Fruit fly (Drosophila melanogaster) whole organism, embryonic: ENCODE results near the gene Dh31.

Experiments used
- CG10321 ChIP-seq: fragments of 200-800 bp; sonication (Bioruptor generic); IDR thresholded peaks from 2 replicates; pipeline ENCODE4 v1.3.6; 2022; ENCODE audit warnings: missing biosample characterization, missing genetic modification characterization
- CG13424 ChIP-seq: fragments of 200-800 bp; sonication (Bioruptor generic); optimal IDR thresholded peaks from 2 replicates; lab custom pipeline; 2019; ENCODE audit warnings: missing biosample characterization, mild to moderate bottlenecking, missing genetic modification characterization, moderate library complexity
- CG14050 ChIP-seq: fragments of 200-800 bp; sonication (Bioruptor generic); IDR thresholded peaks from 3 replicates; pipeline ENCODE4 v1.3.6; 2022; ENCODE audit warnings: missing biosample characterization, missing genetic modification characterization
- CG14710 ChIP-seq: fragments of 200-800 bp; sonication (Bioruptor generic); optimal IDR thresholded peaks from 3 replicates; lab custom pipeline; 2019; ENCODE audit warnings: missing biosample characterization, mild to moderate bottlenecking, missing genetic modification characterization, moderate library complexity
- CG15696 ChIP-seq: fragments of 200-800 bp; sonication (Bioruptor generic); optimal IDR thresholded peaks from 2 replicates; lab custom pipeline; 2019; ENCODE audit warnings: missing biosample characterization, mild to moderate bottlenecking, missing genetic modification characterization, moderate library complexity
- CG1602 ChIP-seq: fragments of 200-800 bp; sonication (Bioruptor generic); optimal IDR thresholded peaks from 3 replicates; lab custom pipeline; 2016; ENCODE audit warnings: missing biosample characterization, missing genetic modification characterization
- CG17385 ChIP-seq: fragments of 200-800 bp; sonication (Bioruptor generic); optimal IDR thresholded peaks from 3 replicates; lab custom pipeline; 2018; ENCODE audit warnings: missing biosample characterization, mild to moderate bottlenecking, missing genetic modification characterization
- CG2116 ChIP-seq: fragments of 200-800 bp; sonication (Bioruptor generic); optimal IDR thresholded peaks from 3 replicates; lab custom pipeline; 2018; ENCODE audit warnings: missing biosample characterization, mild to moderate bottlenecking, missing genetic modification characterization
- CG33213 ChIP-seq: fragments of 200-800 bp; sonication (Bioruptor generic); optimal IDR thresholded peaks from 3 replicates; lab custom pipeline; 2016; ENCODE audit warnings: missing biosample characterization, missing genetic modification characterization
- CG3838 ChIP-seq: fragments of 200-800 bp; sonication (Bioruptor generic); optimal IDR thresholded peaks from 3 replicates; lab custom pipeline; 2016; ENCODE audit warnings: missing biosample characterization, missing genetic modification characterization
- CG4730 ChIP-seq: fragments of 200-800 bp; sonication (Bioruptor generic); IDR thresholded peaks from 2 replicates; pipeline ENCODE4 v1.3.6; 2022; ENCODE audit warnings: missing biosample characterization, missing genetic modification characterization
- CG4854 ChIP-seq: fragments of 200-800 bp; sonication (Bioruptor generic); optimal IDR thresholded peaks from 2 replicates; lab custom pipeline; 2016; ENCODE audit warnings: missing biosample characterization, missing genetic modification characterization, inconsistent platforms
- CG6689 ChIP-seq: fragments of 200-800 bp; sonication (Bioruptor generic); IDR thresholded peaks from 2 replicates; pipeline ENCODE4 v1.3.6; 2022; ENCODE audit warnings: missing biosample characterization, missing genetic modification characterization
- CG8290 ChIP-seq, 3 experiments: fragments of 200-800 bp; sonication (Bioruptor generic); optimal IDR thresholded peaks; 2 replicates each; lab custom pipeline; 2016 to 2019; ENCODE audit warnings: missing biosample characterization in 3 of 3, missing genetic modification characterization in 3 of 3, mild to moderate bottlenecking in 2 of 3, moderate library complexity in 1 of 3
- CG9817 ChIP-seq: fragments of 200-800 bp; sonication (Bioruptor generic); optimal IDR thresholded peaks from 2 replicates; lab custom pipeline; 2018; ENCODE audit warnings: missing biosample characterization, mild to moderate bottlenecking, missing genetic modification characterization, moderate library complexity
- CG9932 ChIP-seq: fragments of 200-800 bp; sonication (Bioruptor generic); IDR thresholded peaks from 2 replicates; pipeline ENCODE4 v1.3.6; 2022; ENCODE audit warnings: missing biosample characterization, missing genetic modification characterization
- CkIIα-i1 ChIP-seq: fragments of 200-800 bp; sonication (Bioruptor generic); IDR thresholded peaks from 2 replicates; pipeline ENCODE4 v1.3.6; 2022; ENCODE audit warnings: missing biosample characterization, missing genetic modification characterization
- CoRest ChIP-seq: fragments of 200-800 bp; sonication (Bioruptor generic); optimal IDR thresholded peaks from 3 replicates; lab custom pipeline; 2018; ENCODE audit warnings: missing biosample characterization, mild to moderate bottlenecking, missing genetic modification characterization, moderate library complexity
- CrebB ChIP-seq: fragments of 200-800 bp; sonication (Bioruptor generic); optimal IDR thresholded peaks from 3 replicates; lab custom pipeline; 2018; ENCODE audit warnings: missing biosample characterization, mild to moderate bottlenecking, missing genetic modification characterization
- Deaf1 ChIP-seq: fragments of 200-800 bp; optimal IDR thresholded peaks from 3 replicates; lab custom pipeline; 2019; ENCODE audit warnings: missing biosample characterization, mild to moderate bottlenecking, missing genetic modification characterization, moderate library complexity
- Doc2 ChIP-seq: fragments of 200-800 bp; sonication (Bioruptor generic); IDR thresholded peaks from 2 replicates; pipeline ENCODE4 v1.3.6; 2022; ENCODE audit warnings: missing biosample characterization, missing genetic modification characterization
- Doc3 ChIP-seq: fragments of 200-800 bp; sonication (Bioruptor generic); IDR thresholded peaks from 3 replicates; pipeline ENCODE4 v1.3.6; 2022; ENCODE audit warnings: missing biosample characterization, missing genetic modification characterization; ENCODE audit not compliant: partially characterized antibody
- Dref ChIP-seq: fragments of 200-800 bp; sonication (Bioruptor generic); IDR thresholded peaks from 2 replicates; pipeline ENCODE4 v1.3.6; 2022; ENCODE audit warnings: missing biosample characterization, missing genetic modification characterization
- E2f1 ChIP-seq: fragments of 200-800 bp; sonication (Bioruptor generic); IDR thresholded peaks from 2 replicates; pipeline ENCODE4 v1.3.6; 2022; ENCODE audit warnings: missing biosample characterization, missing genetic modification characterization
- Eip74EF ChIP-seq, 2 experiments: fragments of 200-800 bp in 1 of 2; fragments of >200 bp in 1 of 2; sonication (Bioruptor generic) in 1 of 2; optimal IDR thresholded peaks; 2 replicates each; lab custom pipeline; 2017 to 2019; ENCODE audit warnings: missing biosample characterization in 2 of 2, missing genetic modification characterization in 2 of 2, mild to moderate bottlenecking in 1 of 2, moderate library complexity in 1 of 2
- Elba2 ChIP-seq: fragments of 200-800 bp; sonication (Bioruptor generic); optimal IDR thresholded peaks from 3 replicates; lab custom pipeline; 2016; ENCODE audit warnings: missing biosample characterization, missing genetic modification characterization
- Ets97D ChIP-seq: fragments of 200-800 bp; sonication (Bioruptor generic); optimal IDR thresholded peaks from 3 replicates; lab custom pipeline; 2016; ENCODE audit warnings: missing biosample characterization, missing genetic modification characterization
- H2.0 ChIP-seq: fragments of 200-800 bp; sonication (Bioruptor generic); IDR thresholded peaks from 2 replicates; pipeline ENCODE4 v1.3.6; 2022; ENCODE audit warnings: missing biosample characterization, missing genetic modification characterization
- HLH54F ChIP-seq: fragments of 200-800 bp; sonication (Bioruptor generic); optimal IDR thresholded peaks from 3 replicates; lab custom pipeline; 2016; ENCODE audit warnings: missing biosample characterization, missing genetic modification characterization
- MTF-1 ChIP-seq: fragments of 200-800 bp; sonication (Bioruptor generic); optimal IDR thresholded peaks from 2 replicates; lab custom pipeline; 2018; ENCODE audit warnings: missing biosample characterization, mild to moderate bottlenecking, missing genetic modification characterization, borderline replicate concordance
- Meics ChIP-seq: fragments of 200-800 bp; sonication (Bioruptor generic); optimal IDR thresholded peaks from 2 replicates; lab custom pipeline; 2017; ENCODE audit warnings: missing biosample characterization, mild to moderate bottlenecking, missing genetic modification characterization
- NfI ChIP-seq: fragments of 200-800 bp; sonication (Bioruptor generic); optimal IDR thresholded peaks from 3 replicates; lab custom pipeline; 2018; ENCODE audit warnings: missing biosample characterization, mild to moderate bottlenecking, missing genetic modification characterization, moderate library complexity
- Poxn ChIP-seq: fragments of 200-800 bp; sonication (Bioruptor generic); IDR thresholded peaks from 2 replicates; pipeline ENCODE4 v1.3.6; 2022; ENCODE audit warnings: missing biosample characterization, missing genetic modification characterization
- btn ChIP-seq: fragments of 200-800 bp; sonication (Bioruptor generic); optimal IDR thresholded peaks from 2 replicates; lab custom pipeline; 2016; ENCODE audit warnings: missing biosample characterization, missing genetic modification characterization
- crol ChIP-seq: fragments of 200-800 bp; sonication (Bioruptor generic); IDR thresholded peaks from 2 replicates; pipeline ENCODE4 v1.3.6; 2022; ENCODE audit warnings: missing biosample characterization, missing genetic modification characterization
- crp ChIP-seq, 2 experiments: fragments of 200-800 bp; sonication (Bioruptor generic); optimal IDR thresholded peaks; 2 replicates in 1 of 2; 3 replicates in 1 of 2; lab custom pipeline; 2017; ENCODE audit warnings: missing biosample characterization in 2 of 2, missing genetic modification characterization in 2 of 2, mild to moderate bottlenecking in 1 of 2, moderate library complexity in 1 of 2
- danr ChIP-seq: fragments of 200-800 bp; sonication (Bioruptor generic); IDR thresholded peaks from 2 replicates; pipeline ENCODE4 v1.3.6; 2022; ENCODE audit warnings: missing biosample characterization, missing genetic modification characterization
- eve ChIP-seq, 2 experiments: fragments of >200 bp; optimal IDR thresholded peaks; 2 replicates each; lab custom pipeline; 2017; ENCODE audit warnings: missing biosample characterization in 2 of 2, missing genetic modification characterization in 2 of 2
- kah ChIP-seq: fragments of 200-800 bp; sonication (Bioruptor generic); optimal IDR thresholded peaks from 2 replicates; lab custom pipeline; 2018; ENCODE audit warnings: missing biosample characterization, mild to moderate bottlenecking, missing genetic modification characterization
- klu ChIP-seq: fragments of 200-800 bp; sonication (Bioruptor generic); IDR thresholded peaks from 2 replicates; pipeline ENCODE4 v1.3.6; 2022; ENCODE audit warnings: missing biosample characterization, missing genetic modification characterization
- luna ChIP-seq: fragments of 200-800 bp; sonication (Bioruptor generic); optimal IDR thresholded peaks from 2 replicates; lab custom pipeline; 2016; ENCODE audit warnings: missing biosample characterization, missing genetic modification characterization
- pzg ChIP-seq: fragments of 200-800 bp; sonication (Bioruptor generic); optimal IDR thresholded peaks from 3 replicates; lab custom pipeline; 2018; ENCODE audit warnings: missing biosample characterization, mild to moderate bottlenecking, missing genetic modification characterization, moderate library complexity
- schlank ChIP-seq: fragments of 200-800 bp; sonication (Bioruptor generic); optimal IDR thresholded peaks from 2 replicates; lab custom pipeline; 2018; ENCODE audit warnings: missing biosample characterization, mild to moderate bottlenecking, missing genetic modification characterization
- stc ChIP-seq: fragments of 200-800 bp; sonication (Bioruptor generic); IDR thresholded peaks from 2 replicates; pipeline ENCODE4 v1.3.6; 2022; ENCODE audit warnings: missing biosample characterization, missing genetic modification characterization
- tio ChIP-seq: fragments of 200-800 bp; sonication (Bioruptor generic); optimal IDR thresholded peaks from 2 replicates; lab custom pipeline; 2017; ENCODE audit warnings: missing biosample characterization, missing genetic modification characterization, inconsistent platforms
- tll ChIP-seq, 2 experiments: fragments of 200-800 bp in 1 of 2; fragments of >200 bp in 1 of 2; sonication (Bioruptor generic) in 1 of 2; optimal IDR thresholded peaks; 2 replicates each; lab custom pipeline; 2017 to 2019; ENCODE audit warnings: missing biosample characterization in 2 of 2, missing genetic modification characterization in 2 of 2, mild to moderate bottlenecking in 1 of 2, moderate library complexity in 1 of 2
- zf30C ChIP-seq: fragments of 200-800 bp; sonication (Bioruptor generic); optimal IDR thresholded peaks from 3 replicates; lab custom pipeline; 2018; ENCODE audit warnings: missing biosample characterization, mild to moderate bottlenecking, missing genetic modification characterization

Dh31 gene

DNA sequence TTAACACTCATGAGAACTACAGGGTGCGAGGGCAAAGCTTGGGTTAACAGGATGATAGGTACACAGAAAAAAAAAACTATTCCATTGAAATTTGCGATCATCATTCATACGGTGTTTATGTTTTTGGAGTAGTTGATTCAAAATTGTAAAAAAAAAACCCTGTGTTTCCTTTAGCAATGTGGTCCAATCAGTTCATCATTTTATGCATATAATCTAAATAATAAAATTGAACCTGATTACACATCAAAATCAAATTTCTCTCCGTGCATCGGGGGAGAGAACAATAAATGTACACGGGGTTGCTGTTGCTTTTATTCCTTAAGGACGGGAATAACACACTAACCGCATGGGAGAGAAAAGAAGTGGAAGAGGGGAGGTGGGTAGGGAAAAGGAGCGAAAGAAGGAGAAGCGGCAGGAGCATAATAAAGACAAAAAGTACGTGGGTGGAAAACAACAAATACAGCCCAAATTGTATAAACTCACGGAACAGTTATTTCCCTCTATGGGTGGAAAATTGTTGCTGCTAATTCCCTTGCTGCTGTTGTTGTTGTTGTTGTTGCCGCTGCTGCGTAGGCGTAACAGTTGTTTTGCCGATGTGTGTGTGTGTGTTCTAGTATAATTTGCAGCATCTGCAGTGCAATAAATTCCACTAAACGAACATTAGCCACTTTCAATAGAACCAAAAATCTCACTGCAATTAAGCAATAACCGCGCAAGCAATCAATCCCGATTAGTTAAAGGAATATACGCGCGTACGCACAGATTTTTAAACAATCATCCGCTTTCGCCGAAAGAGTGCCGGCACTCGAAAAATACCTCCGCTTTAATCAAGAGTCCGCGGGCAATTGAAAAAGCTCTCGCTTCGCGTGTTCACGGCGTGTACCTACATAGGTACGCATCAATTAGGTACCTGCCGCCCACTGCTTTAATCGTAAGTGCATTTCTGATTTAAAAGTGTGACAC lies 43.2 kb downstream of the Dh31 start, which contains the start of gene Agpat2 (continued):
- TF ChIP-seq pzg = no peak
- peak; percentile 42 for TF ChIP-seq Deaf1 (tag; lab: Kevin White, UChicago)
- peak; percentile 71 for TF ChIP-seq CG1602 (GFP tag; lab: Kevin White, UChicago)
- peak; percentile 60 for TF ChIP-seq Ets97D (GFP tag; lab: Kevin White, UChicago)
- TF ChIP-seq CG4730 (GFP tag; lab: Robert Waterston, UW) = peak; percentile 44
- TF ChIP-seq tll (GFP tag; optimal IDR thresholded peaks at IDR 0.05; lab: Kevin White, UChicago) = no peak
- TF ChIP-seq MTF-1 (GFP tag; lab: Kevin White, UChicago) = peak; percentile 70
- TF ChIP-seq CG17385 (GFP tag; lab: Kevin White, UChicago) = peak; percentile 79
- no peak for TF ChIP-seq Dref (GFP tag; lab: Robert Waterston, UW)
- no peak; the same call in 1 of the 2 replicates for TF ChIP-seq klu (GFP tag; lab: Robert Waterston, UW)
- TF ChIP-seq kah (GFP tag; lab: Kevin White, UChicago) = peak; percentile 47
- peak; percentile 87 for TF ChIP-seq CoRest (tag; lab: Kevin White, UChicago)
- TF ChIP-seq E2f1 (GFP tag; lab: Robert Waterston, UW) = peak; percentile 78
- TF ChIP-seq luna (GFP tag; lab: Kevin White, UChicago) = no peak
- peak; percentile 69 for TF ChIP-seq CG9932 (GFP tag; lab: Robert Waterston, UW)
- peak; percentile 74 for TF ChIP-seq CG14050 (GFP tag; lab: Robert Waterston, UW)
- peak; percentile 29 for TF ChIP-seq CG2116 (GFP tag; lab: Kevin White, UChicago)
- peak; percentile 30; the same call in 1 of the 2 replicates for TF ChIP-seq Doc2 (GFP tag; lab: Robert Waterston, UW)
- peak; percentile 85 for TF ChIP-seq CG14710 (tag; lab: Kevin White, UChicago)
- TF ChIP-seq CG10321 (GFP tag; lab: Robert Waterston, UW) = no peak
- peak; percentile 59 for TF ChIP-seq CG9817 (tag; lab: Kevin White, UChicago)
- peak; percentile 55 for TF ChIP-seq CG3838 (GFP tag; lab: Kevin White, UChicago)
- TF ChIP-seq zf30C (GFP tag; lab: Kevin White, UChicago) = peak; percentile 89
- TF ChIP-seq Eip74EF (GFP tag; optimal IDR thresholded peaks at IDR 0.05; lab: Kevin White, UChicago) = peak in 1 of 2 experiments; percentile 65
- TF ChIP-seq CG13424 = peak; percentile 88
- TF ChIP-seq CkIIα-i1 = no peak
- TF ChIP-seq eve (GFP tag; optimal IDR thresholded peaks at IDR 0.05; lab: Kevin White, UChicago) = peak in 1 of 2 experiments; percentile 95
- peak; percentile 61 for TF ChIP-seq CG15696 (tag; lab: Kevin White, UChicago)
- peak; percentile 83 for TF ChIP-seq tio
- no peak for TF ChIP-seq Doc3 (GFP tag; lab: Robert Waterston, UW)
- TF ChIP-seq CG8290 (GFP tag; optimal IDR thresholded peaks at IDR 0.05; lab: Kevin White, UChicago) = peak; percentile 59
- TF ChIP-seq CG8290 (tag; optimal IDR thresholded peaks at IDR 0.05; lab: Kevin White, UChicago) = peak in 1 of 2 experiments; percentile 58
- no peak for TF ChIP-seq Elba2 (GFP tag; lab: Kevin White, UChicago)
- peak; percentile 68 for TF ChIP-seq CG33213 (GFP tag; lab: Kevin White, UChicago)
- peak; percentile 76 for TF ChIP-seq HLH54F (GFP tag; lab: Kevin White, UChicago)
- TF ChIP-seq crp (GFP tag; optimal IDR thresholded peaks at IDR 0.05; lab: Kevin White, UChicago) = peak in 1 of 2 experiments; percentile 38
- TF ChIP-seq CG6689 (GFP tag; lab: Robert Waterston, UW) = peak; percentile 77
- peak; percentile 85 for TF ChIP-seq Meics
- TF ChIP-seq NfI (GFP tag; lab: Kevin White, UChicago) = peak; percentile 79
- peak; percentile 77 for TF ChIP-seq crol
- TF ChIP-seq schlank (tag; lab: Kevin White, UChicago) = peak; percentile 69
- peak; percentile 63 for TF ChIP-seq btn (GFP tag; lab: Kevin White, UChicago)
- TF ChIP-seq CrebB = peak; percentile 68
- TF ChIP-seq H2.0 (GFP tag; lab: Robert Waterston, UW) = peak; percentile 63
- TF ChIP-seq danr (GFP tag; lab: Robert Waterston, UW) = peak; percentile 70
- 0 out of 2 replicates have a peak, but pooled peaks have one; percentile 15 for TF ChIP-seq Poxn
- peak; percentile 56 for TF ChIP-seq CG4854 (GFP tag; lab: Kevin White, UChicago)
- TF ChIP-seq stc (GFP tag; lab: Robert Waterston, UW) = peak; percentile 81
